Worm (Caenorhabditis elegans) whole organism, late embryonic: ENCODE results near the gene rabr-1.

Experiments used
- F13H6.1 ChIP-seq: sonication (generic microtip); optimal IDR thresholded peaks from 2 replicates; lab custom pipeline; 2016; ENCODE audit warnings: missing genetic modification characterization, missing compliant biosample characterization
- K02D7.2 ChIP-seq: sonication (generic microtip); optimal IDR thresholded peaks from 2 replicates; lab custom pipeline; 2017; ENCODE audit warnings: mild to moderate bottlenecking, missing genetic modification characterization, missing compliant biosample characterization
- K09A11.1 ChIP-seq: sonication (generic microtip); optimal IDR thresholded peaks from 2 replicates; lab custom pipeline; 2017; ENCODE audit warnings: antibody characterized with exemption, mild to moderate bottlenecking, missing genetic modification characterization, missing compliant biosample characterization; ENCODE audit not compliant: insufficient read depth
- T23F11.4 ChIP-seq: fragments of 200-800 bp; sonication (Bioruptor generic); optimal IDR thresholded peaks from 2 replicates; lab custom pipeline; 2018; ENCODE audit warnings: mild to moderate bottlenecking, missing genetic modification characterization, missing compliant biosample characterization
- Y22D7AL.16 ChIP-seq: sonication (generic microtip); optimal IDR thresholded peaks from 2 replicates; lab custom pipeline; 2016; ENCODE audit warnings: missing genetic modification characterization, missing compliant biosample characterization
- ama-1 ChIP-seq: fragments of 150-350 bp; optimal IDR thresholded peaks from 2 replicates; lab custom pipeline; 2014
- ceh-22 ChIP-seq: sonication (generic microtip); optimal IDR thresholded peaks from 2 replicates; lab custom pipeline; 2017; ENCODE audit warnings: missing biosample characterization, missing genetic modification characterization
- ceh-30 ChIP-seq: fragments of 150-350 bp; optimal IDR thresholded peaks from 2 replicates; lab custom pipeline; 2014; ENCODE audit warnings: missing biosample characterization, missing genetic modification characterization
- ceh-34 ChIP-seq: sonication (generic microtip); optimal IDR thresholded peaks from 2 replicates; lab custom pipeline; 2016; ENCODE audit warnings: mild to moderate bottlenecking, missing genetic modification characterization, missing compliant biosample characterization
- ceh-6 ChIP-seq: fragments of 200-800 bp; sonication (Bioruptor generic); optimal IDR thresholded peaks from 2 replicates; lab custom pipeline; 2018; ENCODE audit warnings: mild to moderate bottlenecking, missing genetic modification characterization, missing compliant biosample characterization
- dmd-4 ChIP-seq: sonication (generic microtip); optimal IDR thresholded peaks from 2 replicates; lab custom pipeline; 2016; ENCODE audit warnings: borderline replicate concordance, missing genetic modification characterization, missing compliant biosample characterization
- dve-1 ChIP-seq: sonication (generic microtip); optimal IDR thresholded peaks from 2 replicates; lab custom pipeline; 2017; ENCODE audit warnings: antibody characterized with exemption, mild to moderate bottlenecking, missing genetic modification characterization, missing compliant biosample characterization
- elt-2 ChIP-seq: sonication (generic microtip); optimal IDR thresholded peaks from 2 replicates; lab custom pipeline; 2016; ENCODE audit warnings: missing genetic modification reagents, missing genetic modification characterization, missing compliant biosample characterization
- fax-1 ChIP-seq: sonication (generic microtip); optimal IDR thresholded peaks from 2 replicates; lab custom pipeline; 2016; ENCODE audit warnings: missing genotype, missing genetic modification characterization, missing compliant biosample characterization
- fkh-10 ChIP-seq: fragments of 150-350 bp; optimal IDR thresholded peaks from 2 replicates; lab custom pipeline; 2014; ENCODE audit warnings: missing biosample characterization, missing genetic modification reagents, missing genetic modification characterization
- gmeb-2 ChIP-seq: sonication (generic microtip); optimal IDR thresholded peaks from 2 replicates; lab custom pipeline; 2016; ENCODE audit warnings: missing genetic modification characterization, inconsistent platforms, missing compliant biosample characterization
- hlh-15 ChIP-seq: sonication (generic microtip); optimal IDR thresholded peaks from 2 replicates; lab custom pipeline; 2016; ENCODE audit warnings: missing genetic modification characterization, missing compliant biosample characterization
- hlh-30 ChIP-seq: sonication (generic microtip); optimal IDR thresholded peaks from 2 replicates; lab custom pipeline; 2017; ENCODE audit warnings: antibody characterized with exemption, missing genetic modification characterization, missing compliant biosample characterization; ENCODE audit not compliant: insufficient read depth
- hlh-8 ChIP-seq: sonication (generic microtip); optimal IDR thresholded peaks from 2 replicates; lab custom pipeline; 2016; ENCODE audit warnings: missing genotype, missing genetic modification characterization, missing compliant biosample characterization
- lim-6 ChIP-seq: sonication (generic microtip); optimal IDR thresholded peaks from 2 replicates; lab custom pipeline; 2016; ENCODE audit warnings: missing genetic modification characterization, missing compliant biosample characterization
- lin-11 ChIP-seq: fragments of 200-800 bp; sonication (Bioruptor generic); optimal IDR thresholded peaks from 2 replicates; lab custom pipeline; 2018; ENCODE audit warnings: mild to moderate bottlenecking, missing genetic modification characterization, missing compliant biosample characterization
- mec-3 ChIP-seq: sonication (generic microtip); optimal IDR thresholded peaks from 2 replicates; lab custom pipeline; 2016; ENCODE audit warnings: borderline replicate concordance, missing genetic modification characterization, missing compliant biosample characterization
- nhr-11 ChIP-seq: fragments of 150-350 bp; optimal IDR thresholded peaks from 2 replicates; lab custom pipeline; 2014; ENCODE audit warnings: missing biosample characterization, missing genetic modification characterization
- odd-2 ChIP-seq: sonication (generic microtip); optimal IDR thresholded peaks from 2 replicates; lab custom pipeline; 2017; ENCODE audit warnings: antibody characterized with exemption, mild to moderate bottlenecking, missing genetic modification characterization, missing compliant biosample characterization
- pat-9 ChIP-seq: fragments of 200-800 bp; sonication (Bioruptor generic); optimal IDR thresholded peaks from 2 replicates; lab custom pipeline; 2018; ENCODE audit warnings: mild to moderate bottlenecking, missing genetic modification characterization, moderate library complexity, missing compliant biosample characterization
- pha-4 ChIP-seq: fragments of 150-350 bp; optimal IDR thresholded peaks from 2 replicates; lab custom pipeline; 2018; ENCODE audit warnings: missing biosample characterization, missing genetic modification reagents, missing genetic modification characterization
- pqm-1 ChIP-seq: sonication (generic microtip); optimal IDR thresholded peaks from 2 replicates; lab custom pipeline; 2016; ENCODE audit warnings: missing genetic modification characterization, missing compliant biosample characterization
- ref-2 ChIP-seq: sonication (generic microtip); optimal IDR thresholded peaks from 2 replicates; lab custom pipeline; 2016; ENCODE audit warnings: missing genetic modification characterization, missing compliant biosample characterization
- sox-2 ChIP-seq: fragments of 200-800 bp; sonication (Bioruptor generic); IDR thresholded peaks from 2 replicates; pipeline ENCODE4 v1.3.6; 2022; ENCODE audit warnings: missing genetic modification reagents, missing genetic modification characterization, missing compliant biosample characterization
- tbx-7 ChIP-seq: sonication (generic microtip); optimal IDR thresholded peaks from 2 replicates; lab custom pipeline; 2016; ENCODE audit warnings: missing genotype, missing genetic modification characterization, missing compliant biosample characterization
- unc-3 ChIP-seq, 2 experiments: fragments of 200-800 bp in 1 of 2; sonication (Bioruptor generic) in 1 of 2; sonication (generic microtip) in 1 of 2; conservative IDR thresholded peaks in 1 of 2; optimal IDR thresholded peaks in 1 of 2; 2 replicates each; pipeline versions ENCODE4 v1.3.6 to Lab custom; 2016 to 2022; ENCODE audit warnings: missing compliant biosample characterization in 2 of 2, missing genetic modification characterization in 2 of 2, missing genetic modification reagents in 1 of 2
- unc-42 ChIP-seq: sonication (generic microtip); optimal IDR thresholded peaks from 2 replicates; lab custom pipeline; 2016; ENCODE audit warnings: missing genotype, missing genetic modification characterization, missing compliant biosample characterization
- unc-86 ChIP-seq: sonication (generic microtip); optimal IDR thresholded peaks from 2 replicates; lab custom pipeline; 2016; ENCODE audit warnings: missing genetic modification characterization, missing compliant biosample characterization
- zip-5 ChIP-seq: sonication (generic microtip); optimal IDR thresholded peaks from 2 replicates; lab custom pipeline; 2016; ENCODE audit warnings: missing genetic modification characterization, missing compliant biosample characterization

rabr-1 gene

DNA sequence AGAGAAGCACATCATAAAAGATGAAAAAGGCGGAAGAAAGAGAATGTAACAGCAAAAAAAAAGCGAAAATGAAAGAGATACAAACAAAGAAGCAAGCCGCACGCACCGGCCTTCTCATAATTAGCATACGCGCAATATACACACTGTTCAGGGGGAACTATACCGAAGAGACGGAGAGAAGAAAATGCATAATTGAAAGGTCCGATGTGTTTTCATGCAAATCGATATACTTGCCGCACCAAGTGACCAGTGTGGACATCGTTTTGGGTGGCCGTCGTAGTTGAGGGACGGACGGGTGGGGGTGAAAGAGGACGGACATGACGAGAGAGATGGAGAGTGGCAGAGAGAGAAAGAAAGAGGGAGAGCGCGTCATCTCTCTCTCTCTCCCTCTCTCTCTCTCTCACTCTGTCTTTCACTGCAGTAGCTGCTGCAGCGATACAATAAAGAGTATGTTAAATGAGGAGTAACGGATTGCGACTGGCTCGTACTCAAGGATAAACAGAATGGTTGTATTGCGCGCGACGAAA is 40.3 kb downstream of the rabr-1 start (continued):
- no peak for TF ChIP-seq fkh-10 (GFP tag; lab: Kevin White, UChicago)
- TF ChIP-seq F13H6.1 (tag; lab: Kevin White, UChicago): peak; percentile 87
- TF ChIP-seq fax-1 (tag; lab: Kevin White, UChicago): no peak
- no peak for TF ChIP-seq lin-11 (tag; lab: Kevin White, UChicago)
- TF ChIP-seq unc-42 (tag; lab: Kevin White, UChicago): peak; percentile 86
- TF ChIP-seq elt-2 (tag; lab: Kevin White, UChicago): peak; percentile 19
- peak; percentile 19 for TF ChIP-seq K09A11.1
- TF ChIP-seq ref-2 (tag; lab: Kevin White, UChicago): peak; percentile 81
- no peak for TF ChIP-seq K02D7.2
- peak; percentile 17 for TF ChIP-seq ceh-6
- no peak for TF ChIP-seq lim-6 (tag; lab: Kevin White, UChicago)
- no peak for TF ChIP-seq gmeb-2 (tag; lab: Kevin White, UChicago)
- TF ChIP-seq ceh-30 (tag; lab: Kevin White, UChicago): no peak
- TF ChIP-seq unc-3 (GFP tag; conservative IDR thresholded peaks at IDR 0.05; lab: Robert Waterston, UW): no peak
- no peak for TF ChIP-seq unc-3 (tag; optimal IDR thresholded peaks at IDR 0.05; lab: Kevin White, UChicago)
- peak; percentile 34 for TF ChIP-seq T23F11.4 (GFP tag; lab: Kevin White, UChicago)
- no peak for TF ChIP-seq nhr-11 (tag; lab: Kevin White, UChicago)
- no peak; the same call in 1 of the 2 replicates for TF ChIP-seq sox-2
- no peak for TF ChIP-seq pha-4
- TF ChIP-seq ceh-22 (tag; lab: Kevin White, UChicago): peak; percentile 71
- TF ChIP-seq dve-1: peak; percentile 67
- TF ChIP-seq ceh-34: peak; percentile 87

DNA sequence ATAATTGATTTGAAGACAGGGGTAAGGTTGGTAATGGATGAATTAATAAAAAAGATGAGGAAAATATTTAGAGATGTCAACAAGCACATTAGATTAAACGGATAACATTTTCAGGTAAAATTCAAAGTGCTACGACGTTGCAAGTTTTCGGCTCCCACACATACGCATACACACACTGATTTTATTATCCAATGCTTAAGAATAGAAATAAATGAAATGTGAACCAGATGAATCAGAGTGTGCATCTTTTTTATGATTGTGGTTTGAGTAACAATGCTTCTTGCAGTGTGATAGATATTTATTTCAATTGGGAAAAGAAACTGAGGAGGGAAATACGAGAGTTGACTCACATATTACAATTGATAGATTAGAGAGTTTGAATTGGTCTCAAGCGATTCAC is 42.7 kb downstream of the rabr-1 start:
- TF ChIP-seq ceh-22 (tag; lab: Kevin White, UChicago): no peak
- TF ChIP-seq hlh-8: peak; percentile 2

ce11 chrX:2541003-2541521 is 45.1 kb downstream of the rabr-1 start, which contains the start of gene F52H2.3:
Gene F52H2.3 (minus strand): TSS chrX:2541053.
- TF ChIP-seq dve-1: no peak
- TF ChIP-seq pat-9: no peak
- no peak for TF ChIP-seq unc-86 (tag; lab: Kevin White, UChicago)
- no peak for TF ChIP-seq elt-2 (tag; lab: Kevin White, UChicago)
- no peak for TF ChIP-seq zip-5 (tag; lab: Kevin White, UChicago)
- no peak for TF ChIP-seq mec-3 (tag; lab: Kevin White, UChicago)
- TF ChIP-seq hlh-30 (tag; lab: Kevin White, UChicago): no peak
- no peak for TF ChIP-seq sox-2
- TF ChIP-seq F13H6.1 (tag; lab: Kevin White, UChicago): no peak
- no peak for TF ChIP-seq dmd-4 (tag; lab: Kevin White, UChicago)
- TF ChIP-seq Y22D7AL.16 (tag; lab: Kevin White, UChicago): no peak

ce11 chrX:2543353-2543752 is 47.4 kb downstream of the rabr-1 start:
- TF ChIP-seq ceh-22 (tag; lab: Kevin White, UChicago) (no peak), pqm-1 (tag; lab: Kevin White, UChicago) (no peak), hlh-15 (tag; lab: Kevin White, UChicago) (no peak), odd-2 (tag; lab: Kevin White, UChicago) (no peak), lim-6 (tag; lab: Kevin White, UChicago) (no peak), ama-1 (lab: Kevin White, UChicago) (no peak), tbx-7 (tag; lab: Kevin White, UChicago) (no peak)
